Fruit fly (Drosophila melanogaster): Measurements from ENCODE around the gene CG32645.

dm6 chrX:13125559-13125958 is 13.4 kb upstream of the CG32645 start:
- TF ChIP-seq CTCF (optimal IDR thresholded peaks at IDR 0.05) (no peak), CG8478 (optimal IDR thresholded peaks at IDR 0.05) (no peak)

Measured in S2 (cell line).